Worm (Caenorhabditis elegans) whole organism, L3 larva: ENCODE results near the gene C16D9.4.

Experiments
- elt-1 ChIP-seq: fragments of 150-350 bp; optimal IDR thresholded peaks from 2 replicates; lab custom pipeline; 2014; ENCODE audit warnings: missing biosample characterization, missing genetic modification characterization
- fkh-10 ChIP-seq: sonication (generic microtip); optimal IDR thresholded peaks from 2 replicates; lab custom pipeline; 2017; ENCODE audit warnings: missing biosample characterization, missing genetic modification reagents, missing genetic modification characterization
- snpc-4 ChIP-seq: fragments of 150-350 bp; optimal IDR thresholded peaks from 2 replicates; lab custom pipeline; 2014; ENCODE audit warnings: missing biosample characterization, missing genetic modification characterization

DNA sequence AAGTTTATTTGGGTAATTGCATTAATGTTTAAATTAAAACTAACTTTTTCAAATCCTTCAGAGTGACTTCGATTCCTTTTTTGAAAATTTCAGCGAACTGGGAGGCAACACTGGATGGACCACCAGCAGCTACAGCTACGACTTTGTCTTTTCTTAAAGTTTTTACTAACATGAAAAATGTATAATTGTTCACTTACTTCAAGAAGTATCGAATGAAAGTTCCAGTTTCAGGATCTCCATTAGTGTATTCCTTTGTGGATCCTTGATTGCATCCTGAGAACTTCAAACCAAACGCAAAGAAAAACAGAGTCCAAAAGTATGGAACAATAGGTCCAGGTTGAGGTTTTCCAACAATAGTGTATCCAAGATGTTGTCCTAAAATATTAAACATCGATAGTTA, 45.7 kb downstream of the C16D9.4 start:
- TF ChIP-seq snpc-4: no peak
- no peak for TF ChIP-seq fkh-10
- no peak for TF ChIP-seq elt-1 (tag; lab: Kevin White, UChicago)
